Fruit fly (Drosophila melanogaster) whole organism, pupa: ENCODE measurements around the gene RpL30.

Experiments used
- CG17806 ChIP-seq: fragments of 200-800 bp; sonication (Bioruptor generic); optimal IDR thresholded peaks from 2 replicates; lab custom pipeline; 2018; ENCODE audit warnings: missing biosample characterization, mild to moderate bottlenecking, missing genetic modification characterization, moderate library complexity
- CG32121 ChIP-seq: fragments of 200-800 bp; sonication (Bioruptor generic); IDR thresholded peaks from 2 replicates; pipeline ENCODE4 v1.3.6; 2022; ENCODE audit warnings: missing biosample characterization, missing genetic modification characterization
- CG34367 ChIP-seq: fragments of 200-800 bp; sonication (Bioruptor generic); optimal IDR thresholded peaks from 2 replicates; lab custom pipeline; 2018; ENCODE audit warnings: missing biosample characterization, mild to moderate bottlenecking, missing genetic modification characterization
- CG8159 ChIP-seq: fragments of 200-800 bp; sonication (Bioruptor generic); optimal IDR thresholded peaks from 3 replicates; lab custom pipeline; 2018; ENCODE audit warnings: missing biosample characterization, mild to moderate bottlenecking, missing genetic modification characterization, moderate library complexity
- CG9948 ChIP-seq: fragments of 200-800 bp; sonication (Bioruptor generic); optimal IDR thresholded peaks from 2 replicates; lab custom pipeline; 2018; ENCODE audit warnings: missing biosample characterization, mild to moderate bottlenecking, missing genetic modification characterization, moderate library complexity
- D1 ChIP-seq: fragments of 200-800 bp; sonication (Bioruptor generic); optimal IDR thresholded peaks from 2 replicates; lab custom pipeline; 2018; ENCODE audit warnings: missing biosample characterization, mild to moderate bottlenecking, missing genetic modification characterization, moderate library complexity
- EcR ChIP-seq: fragments of 200-800 bp; sonication (Bioruptor generic); optimal IDR thresholded peaks from 3 replicates; lab custom pipeline; 2019; ENCODE audit warnings: missing biosample characterization, missing genetic modification characterization, mild to moderate bottlenecking, moderate library complexity, missing genetic modification reagents
- Ets98B ChIP-seq: fragments of 200-800 bp; sonication (Bioruptor generic); IDR thresholded peaks from 2 replicates; pipeline ENCODE4 v1.3.6; 2022; ENCODE audit warnings: missing biosample characterization, missing genetic modification characterization
- Snoo ChIP-seq: fragments of 200-800 bp; sonication (Bioruptor generic); optimal IDR thresholded peaks from 3 replicates; lab custom pipeline; 2017; ENCODE audit warnings: missing biosample characterization, mild to moderate bottlenecking, missing genetic modification characterization, inconsistent platforms
- gl ChIP-seq: fragments of 200-800 bp; sonication (Bioruptor generic); optimal IDR thresholded peaks from 2 replicates; lab custom pipeline; 2018; ENCODE audit warnings: missing biosample characterization, mild to moderate bottlenecking, missing genetic modification characterization

DNA sequence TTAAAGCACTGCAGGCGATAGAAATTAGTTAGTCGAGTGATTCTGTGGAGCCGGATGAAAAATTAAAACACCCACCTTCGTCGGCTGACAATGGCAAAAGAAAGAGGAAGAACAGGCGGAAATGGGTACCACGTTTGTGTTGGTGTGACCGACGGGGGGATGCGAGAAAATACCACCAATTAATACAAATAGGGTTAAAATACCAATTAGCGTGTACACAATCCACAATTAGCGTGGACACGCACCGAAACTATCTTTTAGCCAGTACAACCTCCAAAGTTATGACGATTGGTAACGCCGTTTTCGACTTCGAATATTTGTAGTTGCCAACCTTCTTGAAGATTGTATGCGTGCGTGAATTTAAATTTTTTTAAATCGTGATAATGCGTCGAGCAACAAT lies at the start of gene RpL30:
- TF ChIP-seq CG9948 (peak; percentile 31), EcR (GFP tag; lab: Kevin White, UChicago) (peak; percentile 31), CG34367 (peak; percentile 79), Ets98B (GFP tag; lab: Robert Waterston, UW) (peak; percentile 78), CG32121 (GFP tag; lab: Robert Waterston, UW) (peak; percentile 60; the same call in 1 of the 2 replicates), Snoo (peak; percentile 90), CG17806 (peak; percentile 44), gl (tag; lab: Kevin White, UChicago) (peak; percentile 76), CG8159 (peak; percentile 66), D1 (tag; lab: Kevin White, UChicago) (no peak)
